Fruit fly (Drosophila melanogaster): Measurements from ENCODE around the gene CG4972.

CG4972 gene

DNA sequence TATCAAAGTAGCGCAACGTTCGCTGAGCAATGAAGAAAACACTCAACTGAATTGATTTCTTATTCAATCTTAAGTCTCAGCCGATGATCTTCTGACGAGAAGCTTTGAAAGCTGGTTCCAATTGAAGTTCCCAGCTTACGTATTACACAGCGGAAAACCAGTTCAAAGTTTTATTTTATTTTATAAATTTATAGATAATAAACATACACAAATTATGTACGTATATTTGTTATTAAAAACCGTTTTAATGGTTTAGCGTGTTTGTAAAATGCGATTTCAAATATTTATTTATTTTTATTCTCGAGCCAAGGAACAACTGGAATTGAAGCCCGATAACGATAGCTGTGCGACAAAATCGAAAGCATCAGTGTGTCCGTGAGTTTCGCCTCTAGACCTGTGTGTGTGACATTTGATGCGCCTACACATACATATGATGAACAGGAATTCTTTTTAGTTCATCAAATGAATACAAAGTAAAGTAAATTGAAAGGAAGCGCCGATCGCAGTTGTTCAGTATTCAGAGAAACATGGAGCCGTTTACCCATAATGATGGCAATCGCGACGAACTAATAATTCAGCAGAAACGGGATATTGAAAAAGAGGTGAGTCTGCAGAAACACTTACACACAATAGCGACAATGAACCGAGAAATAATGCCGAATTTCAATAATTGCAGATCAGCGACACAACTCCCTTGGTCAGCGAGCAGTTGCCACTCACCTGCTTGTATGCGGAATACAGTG, 7.9 kb upstream of the CG4972 start, which contains the start of the genes CG5390 and CG4968 (continued):
- no peak for TF ChIP-seq pdm3 (GFP tag; optimal IDR thresholded peaks at IDR 0.05)
- peak; percentile 22 for TF ChIP-seq Ets21C (GFP tag; optimal IDR thresholded peaks at IDR 0.05)
- peak; percentile 59 for TF ChIP-seq dac (GFP tag; optimal IDR thresholded peaks at IDR 0.05)
- peak; percentile 94 for TF ChIP-seq dsx (GFP tag; optimal IDR thresholded peaks at IDR 0.05; ENCODE audit: poor library complexity, severe bottlenecking)
- peak; percentile 51 for TF ChIP-seq CG31627 (GFP tag; optimal IDR thresholded peaks at IDR 0.05)
- TF ChIP-seq CG11902 (GFP tag; optimal IDR thresholded peaks at IDR 0.05) = peak; percentile 31
- TF ChIP-seq CG8319 (GFP tag; optimal IDR thresholded peaks at IDR 0.05) = no peak
- TF ChIP-seq Eip93F (GFP tag; optimal IDR thresholded peaks at IDR 0.05) = peak; percentile 89
- TF ChIP-seq cyc (GFP tag; optimal IDR thresholded peaks at IDR 0.05) = peak; percentile 55
- TF ChIP-seq CG6854 (GFP tag; optimal IDR thresholded peaks at IDR 0.05) = peak; percentile 46
- peak; percentile 62 for TF ChIP-seq Sox14 (GFP tag; optimal IDR thresholded peaks at IDR 0.05)
- TF ChIP-seq achi (GFP tag; optimal IDR thresholded peaks at IDR 0.05) = peak; percentile 78
- TF ChIP-seq CG15336 (GFP tag; IDR thresholded peaks at IDR 0.05) = peak; percentile 87
- TF ChIP-seq ss (GFP tag; optimal IDR thresholded peaks at IDR 0.05) = peak in 1 of 2 experiments; percentile 77
- no peak for TF ChIP-seq fd85E (GFP tag; optimal IDR thresholded peaks at IDR 0.05)
- TF ChIP-seq CG6163 (GFP tag; IDR thresholded peaks at IDR 0.05) = peak; percentile 79; the same call in 2 of the 3 replicates
- TF ChIP-seq CG11294 (GFP tag; IDR thresholded peaks at IDR 0.05) = no peak; the same call in 1 of the 2 replicates
- TF ChIP-seq salr (GFP tag; optimal IDR thresholded peaks at IDR 0.05) = peak; percentile 7 to 53
- peak; percentile 16 for TF ChIP-seq Sox15 (GFP tag; optimal IDR thresholded peaks at IDR 0.05)
- TF ChIP-seq CG32006 (GFP tag; optimal IDR thresholded peaks at IDR 0.05) = no peak
- TF ChIP-seq CG3919 (GFP tag; optimal IDR thresholded peaks at IDR 0.05) = no peak
- no peak for TF ChIP-seq CG10669 (GFP tag; optimal IDR thresholded peaks at IDR 0.05)
- TF ChIP-seq OdsH (GFP tag; optimal IDR thresholded peaks at IDR 0.05) = peak; percentile 77
- TF ChIP-seq Eip75B (GFP tag; optimal IDR thresholded peaks at IDR 0.05) = peak; percentile 58
- peak; percentile 70 for TF ChIP-seq vri (GFP tag; optimal IDR thresholded peaks at IDR 0.05)
- TF ChIP-seq topi (GFP tag; optimal IDR thresholded peaks at IDR 0.05) = peak; percentile 66
- TF ChIP-seq Ets96B (tag; optimal IDR thresholded peaks at IDR 0.05) = peak; percentile 77
- peak; percentile 26 for TF ChIP-seq CG9139 (GFP tag; optimal IDR thresholded peaks at IDR 0.05)
- no peak for TF ChIP-seq fd59A (GFP tag; optimal IDR thresholded peaks at IDR 0.05)
- peak; percentile 36 for TF ChIP-seq CG11762 (GFP tag; optimal IDR thresholded peaks at IDR 0.05; ENCODE audit: insufficient read depth)

- TF ChIP-seq CG32006 (GFP tag; optimal IDR thresholded peaks at IDR 0.05) (no peak), topi (GFP tag; optimal IDR thresholded peaks at IDR 0.05) (peak; percentile 1), esn (GFP tag; optimal IDR thresholded peaks at IDR 0.05) (peak; percentile 3)
These were observed 3.8 kb upstream of the CG4972 start, which contains the start of gene Cdk5alpha for dm6 chr2L:10310614-10311382. Gene Cdk5alpha (minus strand): TSS chr2L:10310956.

dm6 chr2L:10311822-10312221, 2.8 kb upstream of the CG4972 start:
- TF ChIP-seq CG8319 (GFP tag; optimal IDR thresholded peaks at IDR 0.05) (no peak), pdm3 (GFP tag; optimal IDR thresholded peaks at IDR 0.05) (no peak), CG8119 (GFP tag; IDR thresholded peaks at IDR 0.05) (no peak), CG11294 (GFP tag; IDR thresholded peaks at IDR 0.05) (no peak), Sox15 (GFP tag; optimal IDR thresholded peaks at IDR 0.05) (no peak), CG11762 (GFP tag; optimal IDR thresholded peaks at IDR 0.05; ENCODE audit: insufficient read depth) (no peak), fkh (GFP tag; optimal IDR thresholded peaks at IDR 0.05) (peak; percentile 69), Hr4 (GFP tag; optimal IDR thresholded peaks at IDR 0.05) (no peak)
